Worm (Caenorhabditis elegans) whole organism, L2 larva: ENCODE results near the gene F13A7.14.

Source experiments
- C34F6.9 ChIP-seq: fragments of 150-350 bp; optimal IDR thresholded peaks from 2 replicates; lab custom pipeline; 2014; ENCODE audit warnings: missing biosample characterization, missing genetic modification characterization
- ZK546.5 ChIP-seq: sonication (generic microtip); optimal IDR thresholded peaks from 2 replicates; lab custom pipeline; 2017; ENCODE audit warnings: missing biosample characterization, missing genetic modification characterization
- alr-1 ChIP-seq: fragments of 150-350 bp; optimal IDR thresholded peaks from 2 replicates; lab custom pipeline; 2014; ENCODE audit warnings: missing biosample characterization, missing genetic modification characterization
- ama-1 ChIP-seq: fragments of 150-350 bp; optimal IDR thresholded peaks from 2 replicates; lab custom pipeline; 2018; ENCODE audit warnings: inconsistent platforms
- lin-13 ChIP-seq: fragments of 150-350 bp; optimal IDR thresholded peaks from 2 replicates; lab custom pipeline; 2014; ENCODE audit warnings: missing biosample characterization, missing genetic modification reagents, missing genetic modification characterization
- lsy-2 ChIP-seq, 2 experiments: fragments of 150-350 bp in 1 of 2; sonication (generic microtip) in 1 of 2; optimal IDR thresholded peaks; 2 replicates each; lab custom pipeline; 2014 to 2017; ENCODE audit warnings: missing biosample characterization in 2 of 2, missing genetic modification characterization in 2 of 2
- mab-5 ChIP-seq: fragments of 150-350 bp; optimal IDR thresholded peaks from 2 replicates; lab custom pipeline; 2014; ENCODE audit warnings: missing biosample characterization, missing genetic modification characterization
- nhr-10 ChIP-seq: sonication (generic microtip); optimal IDR thresholded peaks from 2 replicates; lab custom pipeline; 2017; ENCODE audit warnings: missing biosample characterization, missing genetic modification characterization
- nhr-11 ChIP-seq: fragments of 150-350 bp; optimal IDR thresholded peaks from 2 replicates; lab custom pipeline; 2014; ENCODE audit warnings: missing biosample characterization, missing genetic modification characterization
- nhr-12 ChIP-seq: fragments of 150-350 bp; optimal IDR thresholded peaks from 2 replicates; lab custom pipeline; 2014; ENCODE audit warnings: missing biosample characterization, missing genetic modification characterization
- nhr-77 ChIP-seq: fragments of 150-350 bp; optimal IDR thresholded peaks from 2 replicates; lab custom pipeline; 2014; ENCODE audit warnings: missing biosample characterization, missing genetic modification characterization
- unc-62 ChIP-seq: fragments of 150-350 bp; optimal IDR thresholded peaks from 2 replicates; lab custom pipeline; 2014; ENCODE audit warnings: missing biosample characterization, missing genetic modification reagents, missing genetic modification characterization

ce11 chrV:16433471-16433870 lies 31.8 kb downstream of the F13A7.14 start, which contains the start of gene clec-234:
- TF ChIP-seq unc-62: no peak
- TF ChIP-seq mab-5 (tag; lab: Kevin White, UChicago): no peak
- no peak for TF ChIP-seq lin-13 (GFP tag; lab: Kevin White, UChicago)
- TF ChIP-seq alr-1 (tag; lab: Kevin White, UChicago): no peak
- TF ChIP-seq ama-1 (lab: Kevin White, UChicago): no peak
- TF ChIP-seq nhr-12 (tag; lab: Kevin White, UChicago): no peak
- TF ChIP-seq ZK546.5: no peak
- no peak for TF ChIP-seq nhr-77 (tag; lab: Kevin White, UChicago)
- TF ChIP-seq nhr-10 (tag; lab: Kevin White, UChicago): no peak
- no peak for TF ChIP-seq lsy-2 (tag; optimal IDR thresholded peaks at IDR 0.05; lab: Kevin White, UChicago)
- no peak for TF ChIP-seq nhr-11 (tag; lab: Kevin White, UChicago)
- no peak for TF ChIP-seq C34F6.9
